Fruit fly (Drosophila melanogaster) whole organism, prepupa: ENCODE data around the gene spi.

Source experiments
- CG10669 ChIP-seq: fragments of 200-800 bp; sonication (Bioruptor generic); optimal IDR thresholded peaks from 3 replicates; lab custom pipeline; 2018; ENCODE audit warnings: missing biosample characterization, mild to moderate bottlenecking, missing genetic modification characterization, moderate library complexity
- CG11762 ChIP-seq: fragments of 200-800 bp; sonication (Bioruptor generic); optimal IDR thresholded peaks from 3 replicates; lab custom pipeline; 2016; ENCODE audit warnings: missing biosample characterization, missing genetic modification characterization; ENCODE audit not compliant: insufficient read depth
- CG11902 ChIP-seq: fragments of 200-800 bp; sonication (Bioruptor generic); optimal IDR thresholded peaks from 3 replicates; lab custom pipeline; 2016; ENCODE audit warnings: missing biosample characterization, missing genetic modification characterization
- CG15336 ChIP-seq: fragments of 200-800 bp; sonication (Bioruptor generic); IDR thresholded peaks from 2 replicates; pipeline ENCODE4 v1.3.6; 2022; ENCODE audit warnings: missing biosample characterization, missing genetic modification characterization
- CG1621 ChIP-seq: fragments of 200-800 bp; sonication (Bioruptor generic); optimal IDR thresholded peaks from 3 replicates; lab custom pipeline; 2018; ENCODE audit warnings: missing biosample characterization, mild to moderate bottlenecking, missing genetic modification characterization
- CG31627 ChIP-seq: fragments of 200-800 bp; sonication (Bioruptor generic); optimal IDR thresholded peaks from 3 replicates; lab custom pipeline; 2016; ENCODE audit warnings: missing biosample characterization, missing genetic modification characterization
- CG34406 ChIP-seq: fragments of 200-800 bp; sonication (Bioruptor generic); optimal IDR thresholded peaks from 3 replicates; lab custom pipeline; 2016; ENCODE audit warnings: missing biosample characterization, missing genetic modification characterization
- CG6276 ChIP-seq: fragments of 200-800 bp; sonication (Bioruptor generic); optimal IDR thresholded peaks from 2 replicates; lab custom pipeline; 2017; ENCODE audit warnings: missing biosample characterization, mild to moderate bottlenecking, missing genetic modification characterization
- CG6792 ChIP-seq: fragments of 200-800 bp; sonication (Bioruptor generic); optimal IDR thresholded peaks from 3 replicates; lab custom pipeline; 2016; ENCODE audit warnings: missing biosample characterization, missing genetic modification characterization
- CG6854 ChIP-seq: fragments of 200-800 bp; sonication (Bioruptor generic); optimal IDR thresholded peaks from 2 replicates; lab custom pipeline; 2017; ENCODE audit warnings: missing biosample characterization, mild to moderate bottlenecking, missing genetic modification characterization
- CG7368 ChIP-seq: fragments of 200-800 bp; sonication (Bioruptor generic); optimal IDR thresholded peaks from 3 replicates; lab custom pipeline; 2016; ENCODE audit warnings: missing biosample characterization, missing genetic modification characterization
- CG8119 ChIP-seq: fragments of 200-800 bp; sonication (Bioruptor generic); IDR thresholded peaks from 3 replicates; pipeline ENCODE4 v1.3.6; 2022; ENCODE audit warnings: missing biosample characterization, missing genetic modification characterization
- CG8632 ChIP-seq: fragments of 200-800 bp; sonication (Bioruptor generic); optimal IDR thresholded peaks from 3 replicates; lab custom pipeline; 2016; ENCODE audit warnings: missing biosample characterization, missing genetic modification characterization
- Eip75B ChIP-seq: fragments of 200-800 bp; sonication (Bioruptor generic); optimal IDR thresholded peaks from 3 replicates; lab custom pipeline; 2016; ENCODE audit warnings: missing biosample characterization, missing genetic modification characterization
- Eip78C ChIP-seq: fragments of 200-800 bp; sonication (Bioruptor generic); peaks from one replicate; lab custom pipeline; 2016; ENCODE audit warnings: missing biosample characterization, missing genetic modification characterization
- Eip93F ChIP-seq: fragments of 200-800 bp; sonication (Bioruptor generic); optimal IDR thresholded peaks from 2 replicates; lab custom pipeline; 2016; ENCODE audit warnings: missing biosample characterization, mild to moderate bottlenecking, missing genetic modification characterization
- Ets96B ChIP-seq: fragments of 200-800 bp; optimal IDR thresholded peaks from 2 replicates; lab custom pipeline; 2019; ENCODE audit warnings: missing biosample characterization, mild to moderate bottlenecking, missing genetic modification characterization, moderate library complexity
- Gug ChIP-seq: fragments of 200-800 bp; sonication (Bioruptor generic); IDR thresholded peaks from 2 replicates; pipeline ENCODE4 v1.3.6; 2022; ENCODE audit warnings: missing biosample characterization, missing genetic modification characterization
- Hr39 ChIP-seq: fragments of 200-800 bp; sonication (Bioruptor generic); optimal IDR thresholded peaks from 2 replicates; lab custom pipeline; 2016; ENCODE audit warnings: missing biosample characterization, missing genetic modification characterization
- Lpt ChIP-seq: fragments of 200-800 bp; sonication (Bioruptor generic); optimal IDR thresholded peaks from 3 replicates; lab custom pipeline; 2016; ENCODE audit warnings: missing biosample characterization, missing genetic modification characterization
- Met ChIP-seq: fragments of 200-800 bp; sonication (Bioruptor generic); optimal IDR thresholded peaks from 3 replicates; lab custom pipeline; 2016; ENCODE audit warnings: missing biosample characterization, missing genetic modification characterization
- OdsH ChIP-seq: fragments of 200-800 bp; sonication (Bioruptor generic); optimal IDR thresholded peaks from 3 replicates; lab custom pipeline; 2016; ENCODE audit warnings: missing biosample characterization, missing genetic modification characterization
- Sox102F ChIP-seq: fragments of 200-800 bp; sonication (Bioruptor generic); optimal IDR thresholded peaks from 2 replicates; lab custom pipeline; 2016; ENCODE audit warnings: missing biosample characterization, mild to moderate bottlenecking, missing genetic modification characterization
- Sox14 ChIP-seq: fragments of 200-800 bp; sonication (Bioruptor generic); optimal IDR thresholded peaks from 3 replicates; lab custom pipeline; 2016; ENCODE audit warnings: missing biosample characterization, missing genetic modification characterization
- achi ChIP-seq: fragments of 200-800 bp; sonication (Bioruptor generic); optimal IDR thresholded peaks from 3 replicates; lab custom pipeline; 2016; ENCODE audit warnings: missing biosample characterization, missing genetic modification characterization
- dsx ChIP-seq: fragments of 200-800 bp; optimal IDR thresholded peaks from 3 replicates; lab custom pipeline; 2019; ENCODE audit warnings: missing biosample characterization, mild to moderate bottlenecking, missing genetic modification characterization, moderate library complexity; ENCODE audit not compliant: poor library complexity, severe bottlenecking
- esn ChIP-seq: fragments of 200-800 bp; sonication (Bioruptor generic); optimal IDR thresholded peaks from 2 replicates; lab custom pipeline; 2016; ENCODE audit warnings: missing biosample characterization, mild to moderate bottlenecking, missing genetic modification characterization, moderate library complexity
- fkh ChIP-seq: fragments of 200-800 bp; sonication (Bioruptor generic); optimal IDR thresholded peaks from 3 replicates; lab custom pipeline; 2017; ENCODE audit warnings: missing biosample characterization, mild to moderate bottlenecking, missing genetic modification characterization, moderate library complexity
- lz ChIP-seq: fragments of 200-800 bp; sonication (Bioruptor generic); optimal IDR thresholded peaks from 3 replicates; lab custom pipeline; 2016; ENCODE audit warnings: missing biosample characterization, missing genetic modification characterization
- pdm3 ChIP-seq: fragments of 200-800 bp; sonication (Bioruptor generic); optimal IDR thresholded peaks from 3 replicates; lab custom pipeline; 2016; ENCODE audit warnings: missing biosample characterization, missing genetic modification characterization
- salr ChIP-seq, 2 experiments: fragments of 200-800 bp; sonication (Bioruptor generic); optimal IDR thresholded peaks; 3 replicates each; lab custom pipeline; 2016 to 2018; ENCODE audit warnings: missing biosample characterization in 2 of 2, missing genetic modification characterization in 2 of 2, mild to moderate bottlenecking in 1 of 2
- spab ChIP-seq: fragments of 200-800 bp; sonication (Bioruptor generic); optimal IDR thresholded peaks from 2 replicates; lab custom pipeline; 2017; ENCODE audit warnings: missing biosample characterization, mild to moderate bottlenecking, missing genetic modification characterization, missing genetic modification reagents
- ss ChIP-seq, 2 experiments: fragments of 200-800 bp; sonication (Bioruptor generic); optimal IDR thresholded peaks; 2 replicates in 1 of 2; 3 replicates in 1 of 2; lab custom pipeline; 2017 to 2018; ENCODE audit warnings: mild to moderate bottlenecking in 2 of 2, missing biosample characterization in 2 of 2, missing genetic modification characterization in 2 of 2, moderate library complexity in 1 of 2
- svp ChIP-seq: fragments of 200-800 bp; sonication (Bioruptor generic); peaks from one replicate; lab custom pipeline; 2016; ENCODE audit warnings: missing biosample characterization, missing genetic modification characterization
- topi ChIP-seq: fragments of 200-800 bp; sonication (Bioruptor generic); optimal IDR thresholded peaks from 3 replicates; lab custom pipeline; 2016; ENCODE audit warnings: missing biosample characterization, missing genetic modification characterization
- vri ChIP-seq: fragments of 200-800 bp; sonication (Bioruptor generic); optimal IDR thresholded peaks from 3 replicates; lab custom pipeline; 2016; ENCODE audit warnings: missing biosample characterization, mild to moderate bottlenecking, missing genetic modification characterization

Gene spi

DNA sequence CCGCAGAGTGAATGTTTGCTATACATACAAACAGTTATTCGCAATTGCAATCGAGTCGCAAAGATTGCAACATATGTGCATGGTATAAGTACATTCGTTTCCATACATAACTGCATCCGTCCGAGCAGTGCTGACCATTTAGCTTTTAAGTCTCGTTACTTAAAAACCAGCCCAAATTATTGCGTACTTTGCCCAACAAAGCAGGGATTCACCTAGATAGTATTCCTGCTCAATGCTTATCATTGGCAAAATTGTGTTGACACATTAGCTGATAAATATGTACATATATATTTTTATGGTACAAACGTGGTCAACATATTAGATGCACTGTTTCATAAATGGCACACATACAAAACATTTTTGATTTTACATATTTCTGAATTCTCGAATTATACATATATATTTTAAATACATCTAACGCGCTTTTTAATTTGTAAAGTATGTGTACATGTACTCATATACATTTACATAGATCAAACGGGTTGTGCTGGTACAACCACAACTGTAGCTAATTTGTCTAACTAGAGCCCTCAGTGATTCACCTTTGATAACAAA is 34.0 kb downstream of the spi start (continued):
- no peak for TF ChIP-seq CG6854 (GFP tag; lab: Kevin White, UChicago)
- no peak for TF ChIP-seq CG10669 (GFP tag; lab: Kevin White, UChicago)
- TF ChIP-seq OdsH: no peak
- TF ChIP-seq pdm3 (GFP tag; lab: Kevin White, UChicago): no peak
- no peak for TF ChIP-seq CG34406 (GFP tag; lab: Kevin White, UChicago)
- TF ChIP-seq CG15336 (GFP tag; lab: Robert Waterston, UW): 0 out of 2 replicates have a peak, but pooled peaks have one; percentile 9
- TF ChIP-seq CG8119 (GFP tag; lab: Robert Waterston, UW): no peak
- no peak for TF ChIP-seq CG8632 (GFP tag; lab: Kevin White, UChicago)
- TF ChIP-seq Lpt (GFP tag; lab: Kevin White, UChicago): no peak
- no peak for TF ChIP-seq salr (GFP tag; optimal IDR thresholded peaks at IDR 0.05; lab: Kevin White, UChicago)
- TF ChIP-seq CG7368 (GFP tag; lab: Kevin White, UChicago): no peak
- TF ChIP-seq vri (GFP tag; lab: Kevin White, UChicago): no peak
- TF ChIP-seq Met (GFP tag; lab: Kevin White, UChicago): no peak
- no peak for TF ChIP-seq topi (GFP tag; lab: Kevin White, UChicago)
- no peak for TF ChIP-seq svp (GFP tag; lab: Kevin White, UChicago)
- TF ChIP-seq Gug (GFP tag; lab: Robert Waterston, UW): no peak
- no peak for TF ChIP-seq spab (GFP tag; lab: Kevin White, UChicago)
- TF ChIP-seq CG1621: no peak
- no peak for TF ChIP-seq Ets96B (tag; lab: Kevin White, UChicago)
- TF ChIP-seq ss (GFP tag; optimal IDR thresholded peaks at IDR 0.05; lab: Kevin White, UChicago): no peak
- TF ChIP-seq Eip78C: peak; percentile 57
- peak; percentile 19 for TF ChIP-seq CG6276 (GFP tag; lab: Kevin White, UChicago)
- TF ChIP-seq dsx (GFP tag; lab: Kevin White, UChicago): no peak
- no peak for TF ChIP-seq achi (GFP tag; lab: Kevin White, UChicago)
- TF ChIP-seq CG31627: no peak
- no peak for TF ChIP-seq lz (GFP tag; lab: Kevin White, UChicago)
- no peak for TF ChIP-seq Hr39 (GFP tag; lab: Kevin White, UChicago)
- no peak for TF ChIP-seq fkh (GFP tag; lab: Kevin White, UChicago)
- TF ChIP-seq CG6792: no peak
- peak; percentile 3 for TF ChIP-seq Sox14 (GFP tag; lab: Kevin White, UChicago)
- TF ChIP-seq Eip93F (GFP tag; lab: Kevin White, UChicago): no peak
- no peak for TF ChIP-seq CG11762 (GFP tag; lab: Kevin White, UChicago)
- TF ChIP-seq Eip75B (GFP tag; lab: Kevin White, UChicago): no peak

DNA sequence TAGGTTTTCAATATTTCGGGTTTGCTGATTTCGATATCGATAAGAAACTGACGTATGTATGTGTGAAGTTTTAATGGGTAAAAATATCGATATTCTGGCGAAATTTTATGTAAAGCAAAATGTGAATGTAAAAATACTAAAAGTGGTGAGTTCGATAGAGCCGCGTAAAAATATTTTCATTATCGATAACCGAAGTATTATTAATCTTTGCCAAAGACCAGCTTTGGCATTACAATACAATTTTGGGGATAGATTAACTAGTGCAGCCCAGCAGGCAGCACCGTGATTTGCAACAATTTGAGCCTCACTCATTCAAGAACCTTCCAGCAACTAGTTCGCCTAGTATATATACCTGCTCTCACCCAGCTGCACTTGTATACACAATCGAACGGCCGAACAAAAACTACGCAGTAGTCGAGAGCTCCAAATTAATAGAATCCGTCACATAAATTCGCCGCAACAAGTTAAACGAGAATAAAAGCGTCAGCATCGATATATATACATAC is 34.8 kb downstream of the spi start:
- TF ChIP-seq svp (GFP tag; lab: Kevin White, UChicago): peak; percentile 57
- TF ChIP-seq esn (GFP tag; lab: Kevin White, UChicago): peak; percentile 4
- peak; percentile 34 for TF ChIP-seq dsx (GFP tag; lab: Kevin White, UChicago)
- peak; percentile 37 for TF ChIP-seq Eip78C
- TF ChIP-seq Sox102F: no peak
- no peak for TF ChIP-seq Eip93F (GFP tag; lab: Kevin White, UChicago)

DNA sequence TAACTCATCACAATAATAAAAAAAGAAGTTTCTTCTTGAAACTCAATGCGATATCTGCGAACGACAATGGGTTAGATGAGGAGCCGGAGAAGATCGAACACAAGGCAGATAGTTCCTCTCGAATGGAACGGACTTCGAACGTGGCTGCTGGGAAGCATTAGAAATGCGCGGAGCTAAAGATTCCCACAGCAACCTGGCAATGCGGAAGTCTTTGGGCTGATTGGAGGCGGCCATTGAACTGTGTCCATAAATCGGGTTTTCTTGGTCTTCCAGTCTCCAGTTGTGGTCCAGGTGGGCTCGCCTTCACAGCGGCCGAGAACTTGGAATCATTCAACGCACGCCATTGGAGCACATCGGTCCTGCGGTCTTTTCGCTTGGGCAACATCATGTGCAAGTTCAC is 36.8 kb downstream of the spi start, which contains the start of gene CG13081:
Gene CG13081, plus strand, starts transcription at position 301 of the 400 bp plus-strand sequence.
- no peak for TF ChIP-seq CG11902 (GFP tag; lab: Kevin White, UChicago)
- TF ChIP-seq, all 60 proteins: peak for 0
